Fruit fly (Drosophila melanogaster) whole organism, prepupa: ENCODE measurements around the gene Arl2.

Source experiments
- CG10631 ChIP-seq: fragments of 200-800 bp; sonication (Bioruptor generic); optimal IDR thresholded peaks from 2 replicates; lab custom pipeline; 2016; ENCODE audit warnings: missing biosample characterization, missing genetic modification characterization
- CG11294 ChIP-seq: fragments of 200-800 bp; sonication (Bioruptor generic); IDR thresholded peaks from 2 replicates; pipeline ENCODE4 v1.3.6; 2022; ENCODE audit warnings: missing biosample characterization, missing genetic modification characterization
- CG11902 ChIP-seq: fragments of 200-800 bp; sonication (Bioruptor generic); optimal IDR thresholded peaks from 3 replicates; lab custom pipeline; 2016; ENCODE audit warnings: missing biosample characterization, missing genetic modification characterization
- CG15336 ChIP-seq: fragments of 200-800 bp; sonication (Bioruptor generic); IDR thresholded peaks from 2 replicates; pipeline ENCODE4 v1.3.6; 2022; ENCODE audit warnings: missing biosample characterization, missing genetic modification characterization
- CG16779 ChIP-seq: fragments of 200-800 bp; sonication (Bioruptor generic); optimal IDR thresholded peaks from 3 replicates; lab custom pipeline; 2017; ENCODE audit warnings: missing biosample characterization, mild to moderate bottlenecking, missing genetic modification characterization
- CG3032 ChIP-seq: fragments of 200-800 bp; optimal IDR thresholded peaks from 2 replicates; lab custom pipeline; 2019; ENCODE audit warnings: missing biosample characterization, mild to moderate bottlenecking, missing genetic modification characterization, moderate library complexity
- CG31627 ChIP-seq: fragments of 200-800 bp; sonication (Bioruptor generic); optimal IDR thresholded peaks from 3 replicates; lab custom pipeline; 2016; ENCODE audit warnings: missing biosample characterization, missing genetic modification characterization
- CG32006 ChIP-seq: fragments of 200-800 bp; sonication (Bioruptor generic); optimal IDR thresholded peaks from 3 replicates; lab custom pipeline; 2017; ENCODE audit warnings: missing biosample characterization, mild to moderate bottlenecking, missing genetic modification characterization
- CG4318 ChIP-seq: fragments of 200-800 bp; sonication (Bioruptor generic); optimal IDR thresholded peaks from 3 replicates; lab custom pipeline; 2017; ENCODE audit warnings: missing biosample characterization, mild to moderate bottlenecking, missing genetic modification characterization
- CG6163 ChIP-seq: fragments of 200-800 bp; sonication (Bioruptor generic); IDR thresholded peaks from 3 replicates; pipeline ENCODE4 v1.3.6; 2022; ENCODE audit warnings: missing biosample characterization, missing genetic modification characterization
- CG6276 ChIP-seq: fragments of 200-800 bp; sonication (Bioruptor generic); optimal IDR thresholded peaks from 2 replicates; lab custom pipeline; 2017; ENCODE audit warnings: missing biosample characterization, mild to moderate bottlenecking, missing genetic modification characterization
- CG6792 ChIP-seq: fragments of 200-800 bp; sonication (Bioruptor generic); optimal IDR thresholded peaks from 3 replicates; lab custom pipeline; 2016; ENCODE audit warnings: missing biosample characterization, missing genetic modification characterization
- CG6808 ChIP-seq: fragments of 200-800 bp; sonication (Bioruptor generic); optimal IDR thresholded peaks from 3 replicates; lab custom pipeline; 2017; ENCODE audit warnings: missing biosample characterization, missing genetic modification characterization, mild to moderate bottlenecking, moderate library complexity, missing genetic modification reagents
- CG6854 ChIP-seq: fragments of 200-800 bp; sonication (Bioruptor generic); optimal IDR thresholded peaks from 2 replicates; lab custom pipeline; 2017; ENCODE audit warnings: missing biosample characterization, mild to moderate bottlenecking, missing genetic modification characterization
- CG7368 ChIP-seq: fragments of 200-800 bp; sonication (Bioruptor generic); optimal IDR thresholded peaks from 3 replicates; lab custom pipeline; 2016; ENCODE audit warnings: missing biosample characterization, missing genetic modification characterization
- CG8119 ChIP-seq: fragments of 200-800 bp; sonication (Bioruptor generic); IDR thresholded peaks from 3 replicates; pipeline ENCODE4 v1.3.6; 2022; ENCODE audit warnings: missing biosample characterization, missing genetic modification characterization
- CG8632 ChIP-seq: fragments of 200-800 bp; sonication (Bioruptor generic); optimal IDR thresholded peaks from 3 replicates; lab custom pipeline; 2016; ENCODE audit warnings: missing biosample characterization, missing genetic modification characterization
- CG9139 ChIP-seq: fragments of 200-800 bp; sonication (Bioruptor generic); optimal IDR thresholded peaks from 3 replicates; lab custom pipeline; 2017; ENCODE audit warnings: missing biosample characterization, mild to moderate bottlenecking, missing genetic modification characterization
- Eip78C ChIP-seq: fragments of 200-800 bp; sonication (Bioruptor generic); peaks from one replicate; lab custom pipeline; 2016; ENCODE audit warnings: missing biosample characterization, missing genetic modification characterization
- Ets96B ChIP-seq: fragments of 200-800 bp; optimal IDR thresholded peaks from 2 replicates; lab custom pipeline; 2019; ENCODE audit warnings: missing biosample characterization, mild to moderate bottlenecking, missing genetic modification characterization, moderate library complexity
- Gug ChIP-seq: fragments of 200-800 bp; sonication (Bioruptor generic); IDR thresholded peaks from 2 replicates; pipeline ENCODE4 v1.3.6; 2022; ENCODE audit warnings: missing biosample characterization, missing genetic modification characterization
- Hr38 ChIP-seq: sonication (Bioruptor generic); optimal IDR thresholded peaks from 2 replicates; lab custom pipeline; 2016; ENCODE audit warnings: missing biosample characterization, missing genetic modification characterization
- Hr39 ChIP-seq: fragments of 200-800 bp; sonication (Bioruptor generic); optimal IDR thresholded peaks from 2 replicates; lab custom pipeline; 2016; ENCODE audit warnings: missing biosample characterization, missing genetic modification characterization
- Hr4 ChIP-seq: fragments of 200-800 bp; sonication (Bioruptor generic); optimal IDR thresholded peaks from 3 replicates; lab custom pipeline; 2016; ENCODE audit warnings: missing biosample characterization, missing genetic modification characterization
- Met ChIP-seq: fragments of 200-800 bp; sonication (Bioruptor generic); optimal IDR thresholded peaks from 3 replicates; lab custom pipeline; 2016; ENCODE audit warnings: missing biosample characterization, missing genetic modification characterization
- Smox ChIP-seq: fragments of 200-800 bp; sonication (Bioruptor generic); optimal IDR thresholded peaks from 3 replicates; lab custom pipeline; 2016; ENCODE audit warnings: missing biosample characterization, missing genetic modification characterization
- Sox14 ChIP-seq: fragments of 200-800 bp; sonication (Bioruptor generic); optimal IDR thresholded peaks from 3 replicates; lab custom pipeline; 2016; ENCODE audit warnings: missing biosample characterization, missing genetic modification characterization
- Sox15 ChIP-seq: fragments of 200-800 bp; sonication (Bioruptor generic); optimal IDR thresholded peaks from 3 replicates; lab custom pipeline; 2016; ENCODE audit warnings: missing biosample characterization, missing genetic modification characterization
- achi ChIP-seq: fragments of 200-800 bp; sonication (Bioruptor generic); optimal IDR thresholded peaks from 3 replicates; lab custom pipeline; 2016; ENCODE audit warnings: missing biosample characterization, missing genetic modification characterization
- acj6 ChIP-seq: fragments of 200-800 bp; sonication (Bioruptor generic); optimal IDR thresholded peaks from 3 replicates; lab custom pipeline; 2016; ENCODE audit warnings: missing biosample characterization, missing genetic modification characterization
- cyc ChIP-seq: fragments of 200-800 bp; sonication (Bioruptor generic); optimal IDR thresholded peaks from 3 replicates; lab custom pipeline; 2016; ENCODE audit warnings: missing biosample characterization, missing genetic modification characterization
- eg ChIP-seq: fragments of 200-800 bp; sonication (Bioruptor generic); IDR thresholded peaks from 3 replicates; pipeline ENCODE4 v1.3.6; 2022; ENCODE audit warnings: missing biosample characterization, missing genetic modification characterization
- esn ChIP-seq: fragments of 200-800 bp; sonication (Bioruptor generic); optimal IDR thresholded peaks from 2 replicates; lab custom pipeline; 2016; ENCODE audit warnings: missing biosample characterization, mild to moderate bottlenecking, missing genetic modification characterization, moderate library complexity
- fd59A ChIP-seq: fragments of 200-800 bp; sonication (Bioruptor generic); optimal IDR thresholded peaks from 2 replicates; lab custom pipeline; 2017; ENCODE audit warnings: missing biosample characterization, mild to moderate bottlenecking, missing genetic modification characterization, missing genetic modification reagents
- fkh ChIP-seq: fragments of 200-800 bp; sonication (Bioruptor generic); optimal IDR thresholded peaks from 3 replicates; lab custom pipeline; 2017; ENCODE audit warnings: missing biosample characterization, mild to moderate bottlenecking, missing genetic modification characterization, moderate library complexity
- lz ChIP-seq: fragments of 200-800 bp; sonication (Bioruptor generic); optimal IDR thresholded peaks from 3 replicates; lab custom pipeline; 2016; ENCODE audit warnings: missing biosample characterization, missing genetic modification characterization
- net ChIP-seq: fragments of 200-800 bp; sonication (Bioruptor generic); optimal IDR thresholded peaks from 3 replicates; lab custom pipeline; 2016; ENCODE audit warnings: missing biosample characterization, missing genetic modification characterization
- salr ChIP-seq, 2 experiments: fragments of 200-800 bp; sonication (Bioruptor generic); optimal IDR thresholded peaks; 3 replicates each; lab custom pipeline; 2016 to 2018; ENCODE audit warnings: missing biosample characterization in 2 of 2, missing genetic modification characterization in 2 of 2, mild to moderate bottlenecking in 1 of 2
- spab ChIP-seq: fragments of 200-800 bp; sonication (Bioruptor generic); optimal IDR thresholded peaks from 2 replicates; lab custom pipeline; 2017; ENCODE audit warnings: missing biosample characterization, mild to moderate bottlenecking, missing genetic modification characterization, missing genetic modification reagents
- topi ChIP-seq: fragments of 200-800 bp; sonication (Bioruptor generic); optimal IDR thresholded peaks from 3 replicates; lab custom pipeline; 2016; ENCODE audit warnings: missing biosample characterization, missing genetic modification characterization
- vri ChIP-seq: fragments of 200-800 bp; sonication (Bioruptor generic); optimal IDR thresholded peaks from 3 replicates; lab custom pipeline; 2016; ENCODE audit warnings: missing biosample characterization, mild to moderate bottlenecking, missing genetic modification characterization

Arl2 gene

DNA sequence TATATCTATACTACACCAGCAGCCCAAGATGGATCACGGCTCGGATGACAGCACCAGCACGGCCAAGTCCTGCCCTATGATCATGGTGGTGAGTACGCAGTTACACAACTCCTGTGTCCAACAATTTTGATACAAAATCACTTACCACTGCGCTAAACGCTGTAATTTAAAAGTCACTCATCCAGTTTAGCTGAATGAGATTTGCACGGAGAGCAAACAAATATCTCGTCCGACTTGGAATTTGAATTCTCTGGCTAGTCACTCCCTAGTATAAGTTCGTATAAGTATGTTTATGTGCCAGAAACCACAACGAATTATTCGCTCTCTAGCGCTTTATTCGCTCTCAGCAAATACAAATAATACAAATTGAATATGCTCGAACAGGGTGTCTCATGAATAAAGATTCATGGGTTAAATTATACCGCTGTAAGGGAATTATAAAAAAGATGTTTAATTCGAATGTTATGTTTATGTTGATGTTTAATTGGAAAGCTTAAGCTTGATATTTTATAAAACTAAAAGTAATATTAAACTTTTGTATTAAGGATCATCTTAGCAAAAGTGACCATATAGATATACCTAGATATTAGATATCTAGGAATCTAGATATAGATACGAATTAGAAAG lies 23.1 kb upstream of the Arl2 start:
- no peak for TF ChIP-seq CG6854 (GFP tag; lab: Kevin White, UChicago)
- TF ChIP-seq CG3032 (tag; lab: Kevin White, UChicago), result no peak
- no peak for TF ChIP-seq CG6276 (GFP tag; lab: Kevin White, UChicago)
- TF ChIP-seq esn, result no peak
- TF ChIP-seq CG6163 (GFP tag; lab: Robert Waterston, UW), result peak; percentile 54; the same call in 2 of the 3 replicates
- no peak for TF ChIP-seq Gug
- TF ChIP-seq lz (GFP tag; lab: Kevin White, UChicago), result no peak
- TF ChIP-seq Eip78C, result no peak
- no peak for TF ChIP-seq CG31627 (GFP tag; lab: Kevin White, UChicago)
- no peak for TF ChIP-seq CG16779 (tag; lab: Kevin White, UChicago)
- no peak for TF ChIP-seq cyc
- no peak for TF ChIP-seq Ets96B (tag; lab: Kevin White, UChicago)
- no peak for TF ChIP-seq CG11294
- TF ChIP-seq fkh (GFP tag; lab: Kevin White, UChicago), result peak; percentile 47
- no peak for TF ChIP-seq fd59A
- no peak for TF ChIP-seq CG6792 (GFP tag; lab: Kevin White, UChicago)
- no peak for TF ChIP-seq Hr38 (GFP tag; lab: Kevin White, UChicago)
- TF ChIP-seq Hr4 (GFP tag; lab: Kevin White, UChicago), result peak; percentile 51
- no peak for TF ChIP-seq spab (GFP tag; lab: Kevin White, UChicago)
- TF ChIP-seq Hr39, result no peak
- TF ChIP-seq eg, result peak; percentile 71
- TF ChIP-seq Smox (GFP tag; lab: Kevin White, UChicago), result no peak
- TF ChIP-seq CG4318, result no peak
- peak; percentile 66; the same call in 2 of the 3 replicates for TF ChIP-seq CG8119
- no peak for TF ChIP-seq acj6 (GFP tag; lab: Kevin White, UChicago)
- no peak for TF ChIP-seq Sox14 (GFP tag; lab: Kevin White, UChicago)
- peak; percentile 76 for TF ChIP-seq CG15336 (GFP tag; lab: Robert Waterston, UW)
- no peak for TF ChIP-seq CG9139
- TF ChIP-seq vri (GFP tag; lab: Kevin White, UChicago), result no peak
- TF ChIP-seq CG11902 (GFP tag; lab: Kevin White, UChicago), result no peak
- TF ChIP-seq CG8632, result no peak
- TF ChIP-seq CG32006, result no peak
- peak; percentile 20 for TF ChIP-seq net (GFP tag; lab: Kevin White, UChicago)
- TF ChIP-seq CG7368 (GFP tag; lab: Kevin White, UChicago), result no peak
- TF ChIP-seq salr (GFP tag; optimal IDR thresholded peaks at IDR 0.05; lab: Kevin White, UChicago), result no peak
- TF ChIP-seq CG6808 (GFP tag; lab: Kevin White, UChicago), result no peak
- TF ChIP-seq, all 60 proteins: peak for 7

DNA sequence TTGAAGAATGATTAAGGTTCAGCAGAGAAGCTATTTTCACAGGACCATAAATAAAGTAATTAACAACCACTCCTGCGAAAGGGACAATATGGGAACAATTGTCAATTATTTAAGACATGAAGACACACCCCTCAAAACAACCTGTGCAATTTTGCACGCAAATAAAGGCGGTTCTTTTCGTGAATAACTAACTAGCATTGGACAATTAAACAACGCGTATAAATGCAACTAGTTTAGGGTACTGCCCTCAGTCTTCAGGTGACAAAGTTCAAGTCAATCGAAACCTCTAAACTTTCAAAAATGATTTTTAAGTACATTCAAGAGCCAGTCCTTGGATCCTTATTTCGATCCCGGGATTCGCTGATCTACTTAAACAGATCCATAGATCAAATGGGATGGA lies 19.5 kb upstream of the Arl2 start, which contains the start of gene Or85a:
Gene Or85a (plus strand): TSS at position 301 of the 400 bp plus-strand sequence.
- TF ChIP-seq spab (GFP tag; lab: Kevin White, UChicago), result no peak
- no peak for TF ChIP-seq achi (GFP tag; lab: Kevin White, UChicago)
- no peak for TF ChIP-seq topi (GFP tag; lab: Kevin White, UChicago)
- TF ChIP-seq Eip78C, result no peak
- no peak for TF ChIP-seq lz (GFP tag; lab: Kevin White, UChicago)
- no peak for TF ChIP-seq Met (GFP tag; lab: Kevin White, UChicago)
- TF ChIP-seq CG11294, result no peak
- TF ChIP-seq CG4318, result no peak
- TF ChIP-seq net (GFP tag; lab: Kevin White, UChicago), result no peak
- no peak for TF ChIP-seq Sox15 (GFP tag; lab: Kevin White, UChicago)
- TF ChIP-seq CG10631 (GFP tag; lab: Kevin White, UChicago), result no peak
- TF ChIP-seq CG3032 (tag; lab: Kevin White, UChicago), result no peak
